Worm (Caenorhabditis elegans) whole organism, L4 larva: ENCODE data around the gene dhs-7.

Source experiments
- Y105C5A.15 ChIP-seq: fragments of 200-800 bp; sonication (Bioruptor generic); IDR thresholded peaks from 2 replicates; pipeline ENCODE4 v1.3.6; 2022; ENCODE audit warnings: missing genetic modification characterization, missing compliant biosample characterization
- ceh-82 ChIP-seq: sonication (generic microtip); optimal IDR thresholded peaks from 2 replicates; lab custom pipeline; 2017; ENCODE audit warnings: missing biosample characterization, missing genetic modification characterization
- lin-29 ChIP-seq: fragments of 200-800 bp; sonication (Bioruptor generic); IDR thresholded peaks from 2 replicates; pipeline ENCODE4 v1.3.6; 2022; ENCODE audit warnings: missing genetic modification reagents, missing genetic modification characterization, missing compliant biosample characterization
- nhr-25 ChIP-seq: sonication (generic microtip); optimal IDR thresholded peaks from 2 replicates; lab custom pipeline; 2017; ENCODE audit warnings: missing genetic modification characterization, mild to moderate bottlenecking, missing compliant biosample characterization, antibody characterized with exemption, moderate library complexity, borderline replicate concordance; ENCODE audit not compliant: insufficient read depth
- nhr-76 ChIP-seq: fragments of 150-350 bp; optimal IDR thresholded peaks from 2 replicates; lab custom pipeline; 2014; ENCODE audit warnings: missing biosample characterization, missing genetic modification characterization
- saeg-2 ChIP-seq: fragments of 200-800 bp; sonication (Bioruptor generic); IDR thresholded peaks from 2 replicates; pipeline ENCODE4 v1.3.6; 2022; ENCODE audit warnings: missing genetic modification reagents, missing genetic modification characterization, missing compliant biosample characterization
- snpc-4 ChIP-seq: fragments of 150-350 bp; optimal IDR thresholded peaks from 2 replicates; lab custom pipeline; 2014; ENCODE audit warnings: missing biosample characterization, missing genetic modification characterization
- spr-3 ChIP-seq: fragments of 200-800 bp; sonication (Bioruptor generic); optimal IDR thresholded peaks from 2 replicates; lab custom pipeline; 2018; ENCODE audit warnings: mild to moderate bottlenecking, missing genetic modification characterization, missing compliant biosample characterization
- unc-39 ChIP-seq: sonication (generic microtip); optimal IDR thresholded peaks from 2 replicates; lab custom pipeline; 2017; ENCODE audit warnings: missing biosample characterization, missing genetic modification characterization

ce11 chrII:7233274-7233673 lies 25.0 kb upstream of the dhs-7 start:
- TF ChIP-seq lin-29 (no peak), spr-3 (GFP tag; lab: Kevin White, UChicago) (no peak), ceh-82 (tag; lab: Kevin White, UChicago) (no peak), saeg-2 (GFP tag; lab: Robert Waterston, UW) (no peak), Y105C5A.15 (GFP tag; lab: Robert Waterston, UW) (no peak), snpc-4 (tag; lab: Kevin White, UChicago) (no peak), nhr-25 (tag; lab: Kevin White, UChicago) (no peak), nhr-76 (no peak), unc-39 (tag; lab: Kevin White, UChicago) (no peak)
